Worm (Caenorhabditis elegans) whole organism, young adult: ENCODE results near the gene K02E2.7.
"Not testable (repeated sequence)": the region's sequence is repeated elsewhere in the genome, so short reads cannot be mapped to it uniquely, and the experiment has no call there.

Experiments
- B0019.2 ChIP-seq: fragments of 200-800 bp; sonication (Bioruptor generic); conservative IDR thresholded peaks from 2 replicates; pipeline ENCODE4 v1.3.6; 2022; ENCODE audit warnings: missing genetic modification reagents, missing genetic modification characterization, missing compliant biosample characterization
- F10E7.11 ChIP-seq: sonication (generic microtip); optimal IDR thresholded peaks from 2 replicates; lab custom pipeline; 2017; ENCODE audit warnings: mild to moderate bottlenecking, missing genetic modification characterization, moderate library complexity, missing compliant biosample characterization
- Y79H2A.3 ChIP-seq: fragments of 200-800 bp; sonication (Bioruptor generic); conservative IDR thresholded peaks from 2 replicates; pipeline ENCODE4 v1.3.6; 2022; ENCODE audit warnings: missing genetic modification reagents, missing genetic modification characterization, missing compliant biosample characterization
- ama-1 ChIP-seq, 3 experiments: fragments of 150-350 bp in 1 of 3; sonication (generic microtip) in 2 of 3; optimal IDR thresholded peaks; 2 replicates each; lab custom pipeline; 2014 to 2018; ENCODE audit warnings: missing biosample characterization in 2 of 3, missing genetic modification characterization in 2 of 3, missing genetic modification reagents in 2 of 3
- dpff-1 ChIP-seq: sonication (generic microtip); optimal IDR thresholded peaks from 2 replicates; lab custom pipeline; 2017; ENCODE audit warnings: mild to moderate bottlenecking, missing genetic modification characterization, missing compliant biosample characterization
- dpl-1 ChIP-seq: fragments of 150-350 bp; optimal IDR thresholded peaks from 2 replicates; lab custom pipeline; 2014; ENCODE audit warnings: missing biosample characterization, missing genetic modification reagents, missing genetic modification characterization
- egl-18 ChIP-seq: fragments of 200-800 bp; sonication (Bioruptor generic); IDR thresholded peaks from 2 replicates; pipeline ENCODE4 v1.3.6; 2022; ENCODE audit warnings: missing genetic modification reagents, missing genetic modification characterization, missing compliant biosample characterization
- lin-26 ChIP-seq: fragments of 200-800 bp; sonication (Bioruptor generic); IDR thresholded peaks from 2 replicates; pipeline ENCODE4 v1.3.6; 2022; ENCODE audit warnings: missing genetic modification reagents, missing genetic modification characterization, missing compliant biosample characterization
- sdz-38 ChIP-seq: sonication (generic microtip); optimal IDR thresholded peaks from 2 replicates; lab custom pipeline; 2016; ENCODE audit warnings: missing genotype, missing genetic modification characterization, missing compliant biosample characterization
- snpc-4 ChIP-seq, 5 experiments: fragments of 150-350 bp in 1 of 5; sonication (generic microtip) in 4 of 5; optimal IDR thresholded peaks; 2 replicates each; lab custom pipeline; 2014 to 2018; ENCODE audit warnings: missing genetic modification characterization in 5 of 5, missing biosample characterization in 3 of 5, antibody characterized with exemption in 2 of 5, mild to moderate bottlenecking in 2 of 5, missing compliant biosample characterization in 2 of 5, missing genotype in 2 of 5, moderate library complexity in 2 of 5, missing genetic modification reagents in 1 of 5

- TF ChIP-seq F10E7.11 (tag; lab: Kevin White, UChicago); lin-26 (GFP tag; lab: Robert Waterston, UW); dpff-1 (tag; lab: Kevin White, UChicago); egl-18 (GFP tag; lab: Robert Waterston, UW); B0019.2 (GFP tag; lab: Robert Waterston, UW); snpc-4 (GFP tag; optimal IDR thresholded peaks at IDR 0.05; lab: Kevin White, UChicago); snpc-4 (tag; optimal IDR thresholded peaks at IDR 0.05; lab: Kevin White, UChicago); dpl-1 (GFP tag; lab: Kevin White, UChicago); Y79H2A.3 (GFP tag; lab: Robert Waterston, UW); ama-1 (optimal IDR thresholded peaks at IDR 0.05; lab: Kevin White, UChicago); ama-1 (GFP tag; optimal IDR thresholded peaks at IDR 0.05; lab: Kevin White, UChicago); sdz-38 (tag; lab: Kevin White, UChicago): not testable (repeated sequence)
Measured at ce11 chrV:20431390-20431789, 44.5 kb upstream of the K02E2.7 start.
